Worm (Caenorhabditis elegans) whole organism, early embryonic: ENCODE data around the gene msp-142.

Experiments used
- ama-1 ChIP-seq: fragments of 150-350 bp; optimal IDR thresholded peaks from 2 replicates; lab custom pipeline; 2014
- ceh-13 ChIP-seq: fragments of 200-800 bp; sonication (Bioruptor generic); optimal IDR thresholded peaks from 2 replicates; lab custom pipeline; 2018; ENCODE audit warnings: mild to moderate bottlenecking, missing genetic modification characterization, missing compliant biosample characterization
- ceh-36 ChIP-seq: sonication (generic microtip); optimal IDR thresholded peaks from 2 replicates; lab custom pipeline; 2016; ENCODE audit warnings: missing genetic modification characterization, inconsistent platforms, missing compliant biosample characterization
- flt-1 ChIP-seq: fragments of 200-800 bp; sonication (Bioruptor generic); IDR thresholded peaks from 2 replicates; pipeline ENCODE4 v1.3.6; 2022; ENCODE audit warnings: missing genetic modification characterization, missing compliant biosample characterization
- hmbx-1 ChIP-seq: sonication (generic microtip); optimal IDR thresholded peaks from 2 replicates; lab custom pipeline; 2016; ENCODE audit warnings: mild to moderate bottlenecking, missing genetic modification characterization, missing compliant biosample characterization
- scrt-1 ChIP-seq: fragments of 200-800 bp; sonication (Bioruptor generic); IDR thresholded peaks from 2 replicates; pipeline ENCODE4 v1.3.6; 2022; ENCODE audit warnings: missing genetic modification characterization, missing compliant biosample characterization
- tra-4 ChIP-seq: sonication (generic microtip); optimal IDR thresholded peaks from 2 replicates; lab custom pipeline; 2017; ENCODE audit warnings: missing genetic modification characterization, missing compliant biosample characterization

DNA sequence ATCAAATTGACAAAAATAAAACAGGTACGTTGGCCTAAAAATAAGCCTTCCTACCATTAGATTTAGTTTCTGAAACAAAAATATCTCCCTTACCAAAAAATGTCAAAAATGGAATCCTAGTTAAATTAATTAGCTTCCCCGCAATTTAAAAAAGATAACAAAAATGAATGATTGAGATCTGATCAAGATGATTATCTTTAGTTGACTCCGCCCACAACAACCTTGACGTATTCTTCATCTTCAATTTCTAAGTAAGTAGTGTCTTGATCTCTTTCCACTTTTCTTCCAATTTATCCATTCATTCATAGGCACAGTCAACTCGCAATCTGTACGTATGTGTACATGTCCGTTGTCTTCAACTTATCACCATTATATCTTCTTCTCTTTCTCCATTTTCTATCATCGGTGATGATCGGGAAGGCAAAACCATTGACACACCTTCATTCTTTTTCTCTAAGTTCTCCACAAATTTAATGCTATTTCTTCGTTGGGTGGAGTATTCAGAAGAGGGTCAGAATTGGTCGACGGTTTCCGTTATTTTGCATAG, 29.4 kb upstream of the msp-142 start:
- TF ChIP-seq tra-4 (tag; lab: Kevin White, UChicago) (no peak), ceh-36 (no peak), hmbx-1 (no peak), ama-1 (lab: Kevin White, UChicago) (no peak), ceh-13 (GFP tag; lab: Kevin White, UChicago) (no peak), scrt-1 (no peak), flt-1 (GFP tag; lab: Robert Waterston, UW) (no peak)
